Worm (Caenorhabditis elegans) whole organism, L1 larva: Measurements from ENCODE around the gene sox-4.

ENCODE experiments used
- ceh-63 ChIP-seq: fragments of 200-800 bp; sonication (Bioruptor generic); optimal IDR thresholded peaks from 2 replicates; lab custom pipeline; 2018; ENCODE audit warnings: mild to moderate bottlenecking, missing genetic modification characterization, missing compliant biosample characterization
- ets-5 ChIP-seq: fragments of 200-800 bp; sonication (Bioruptor generic); IDR thresholded peaks from 2 replicates; pipeline ENCODE4 v1.3.6; 2022; ENCODE audit warnings: missing genetic modification characterization, missing compliant biosample characterization
- fkh-10 ChIP-seq: sonication (generic microtip); optimal IDR thresholded peaks from 2 replicates; lab custom pipeline; 2017; ENCODE audit warnings: missing biosample characterization, missing genetic modification reagents, missing genetic modification characterization
- jun-1 ChIP-seq: fragments of 150-350 bp; optimal IDR thresholded peaks from 2 replicates; lab custom pipeline; 2014; ENCODE audit warnings: missing biosample characterization, missing genetic modification reagents, missing genetic modification characterization
- lin-13 ChIP-seq: fragments of 150-350 bp; optimal IDR thresholded peaks from 2 replicates; lab custom pipeline; 2014; ENCODE audit warnings: missing biosample characterization, missing genetic modification reagents, missing genetic modification characterization
- sox-4 ChIP-seq: sonication (generic microtip); optimal IDR thresholded peaks from 2 replicates; lab custom pipeline; 2016; ENCODE audit warnings: missing genetic modification characterization, missing compliant biosample characterization

DNA sequence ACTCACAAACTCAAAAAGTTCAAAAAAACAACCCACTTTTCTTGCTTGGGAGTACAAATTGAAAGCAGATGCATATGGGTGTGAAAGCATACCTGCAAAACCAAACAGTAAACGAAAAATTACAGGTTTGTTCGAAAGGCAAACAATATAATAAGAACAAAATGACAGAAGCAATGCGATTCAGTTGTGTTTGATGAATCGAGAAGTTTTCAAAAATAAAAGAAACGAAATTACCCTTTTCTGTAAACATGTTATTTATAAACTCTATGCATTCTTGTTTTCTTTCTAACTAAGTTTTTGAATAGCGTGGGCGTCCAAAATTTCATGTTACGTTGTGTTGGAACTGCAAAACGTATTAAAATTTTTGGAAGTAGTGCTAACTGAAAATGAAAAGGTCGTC is at the start of gene sox-4:
- TF ChIP-seq ets-5 (GFP tag; lab: Robert Waterston, UW) (no peak), sox-4 (tag; lab: Kevin White, UChicago) (no peak), ceh-63 (GFP tag; lab: Kevin White, UChicago) (no peak), lin-13 (GFP tag; lab: Kevin White, UChicago) (no peak), jun-1 (no peak), fkh-10 (GFP tag; lab: Kevin White, UChicago) (no peak)
